Fruit fly (Drosophila melanogaster) whole organism, wandering third instar larva: ENCODE results near the gene Bub3.
A peak's percentile ranks its signal among the peaks of the same experiment; 100 is the strongest.

Experiments
- Abd-B ChIP-seq: fragments of >200 bp; optimal IDR thresholded peaks from 2 replicates; lab custom pipeline; 2017; ENCODE audit warnings: missing biosample characterization, missing genetic modification characterization
- CG32264 ChIP-seq: fragments of 200-800 bp; sonication (Bioruptor generic); optimal IDR thresholded peaks from 2 replicates; lab custom pipeline; 2016; ENCODE audit warnings: missing biosample characterization, missing genetic modification characterization
- CG9705 ChIP-seq: fragments of 200-800 bp; sonication (Bioruptor generic); optimal IDR thresholded peaks from 2 replicates; lab custom pipeline; 2018; ENCODE audit warnings: missing biosample characterization, mild to moderate bottlenecking, missing genetic modification characterization
- CrebA ChIP-seq: fragments of 200-800 bp; sonication (Bioruptor generic); optimal IDR thresholded peaks from 2 replicates; lab custom pipeline; 2016; ENCODE audit warnings: missing biosample characterization, mild to moderate bottlenecking, missing genetic modification characterization, borderline replicate concordance
- Dfd ChIP-seq: fragments of >200 bp; optimal IDR thresholded peaks from 2 replicates; lab custom pipeline; 2017; ENCODE audit warnings: missing biosample characterization, missing genetic modification characterization
- Dif ChIP-seq: fragments of 200-275, 200-300 bp; sonication (Bioruptor generic); optimal IDR thresholded peaks from 2 replicates; lab custom pipeline; 2018; ENCODE audit warnings: missing biosample characterization, missing genetic modification characterization; ENCODE audit not compliant: partially characterized antibody
- GATAd ChIP-seq: sonication (Bioruptor generic); optimal IDR thresholded peaks from 2 replicates; lab custom pipeline; 2016; ENCODE audit warnings: missing biosample characterization, missing genetic modification characterization
- HLH106 ChIP-seq: fragments of 200-800 bp; optimal IDR thresholded peaks from 3 replicates; lab custom pipeline; 2019; ENCODE audit warnings: missing biosample characterization, mild to moderate bottlenecking, missing genetic modification characterization, moderate library complexity
- Hnf4 ChIP-seq: fragments of 200-800 bp; sonication (Bioruptor generic); optimal IDR thresholded peaks from 2 replicates; lab custom pipeline; 2016; ENCODE audit warnings: missing biosample characterization, mild to moderate bottlenecking, missing genetic modification characterization
- Hr78 ChIP-seq: fragments of >200 bp; optimal IDR thresholded peaks from 2 replicates; lab custom pipeline; 2017; ENCODE audit warnings: missing biosample characterization, missing genetic modification characterization
- Hr83 ChIP-seq: fragments of 200-300 bp; sonication (Bioruptor generic); optimal IDR thresholded peaks from 2 replicates; lab custom pipeline; 2016; ENCODE audit warnings: missing biosample characterization, mild to moderate bottlenecking, missing genetic modification characterization, moderate library complexity; ENCODE audit not compliant: poor library complexity, severe bottlenecking
- Jra ChIP-seq: sonication (Bioruptor generic); optimal IDR thresholded peaks from 2 replicates; lab custom pipeline; 2016; ENCODE audit warnings: missing biosample characterization, missing genetic modification characterization
- Mio ChIP-seq: sonication (Bioruptor generic); optimal IDR thresholded peaks from 2 replicates; lab custom pipeline; 2016; ENCODE audit warnings: missing biosample characterization, missing genetic modification characterization
- Myc ChIP-seq: fragments of >200 bp; optimal IDR thresholded peaks from 2 replicates; lab custom pipeline; 2017
- N ChIP-seq: fragments of >200 bp; optimal IDR thresholded peaks from 2 replicates; lab custom pipeline; 2018; ENCODE audit warnings: missing biosample characterization, missing external identifiers, missing genetic modification characterization
- OdsH ChIP-seq: fragments of 200-800 bp; sonication (Bioruptor generic); optimal IDR thresholded peaks from 2 replicates; lab custom pipeline; 2016; ENCODE audit warnings: missing biosample characterization, mild to moderate bottlenecking, missing genetic modification characterization
- Rel ChIP-seq, 2 experiments: fragments of 200-800 bp; sonication (Bioruptor generic) in 1 of 2; optimal IDR thresholded peaks; 2 replicates in 1 of 2; 3 replicates in 1 of 2; lab custom pipeline; 2016 to 2019; ENCODE audit warnings: mild to moderate bottlenecking in 2 of 2, missing biosample characterization in 2 of 2, missing genetic modification characterization in 2 of 2, moderate library complexity in 1 of 2
- Sp1 ChIP-seq: fragments of 200-800 bp; sonication (Bioruptor generic); optimal IDR thresholded peaks from 3 replicates; lab custom pipeline; 2019; ENCODE audit warnings: missing biosample characterization, mild to moderate bottlenecking, missing genetic modification characterization, moderate library complexity
- Vsx2 ChIP-seq: fragments of 200-300, 225-300 bp; sonication (Bioruptor generic); optimal IDR thresholded peaks from 2 replicates; lab custom pipeline; 2018; ENCODE audit warnings: missing biosample characterization, missing genetic modification characterization; ENCODE audit not compliant: partially characterized antibody
- br ChIP-seq: fragments of 200-800 bp; sonication (Bioruptor generic); optimal IDR thresholded peaks from 2 replicates; lab custom pipeline; 2016; ENCODE audit warnings: missing biosample characterization, missing genetic modification characterization
- brk ChIP-seq: fragments of 200-800 bp; sonication (Bioruptor generic); optimal IDR thresholded peaks from 2 replicates; lab custom pipeline; 2016; ENCODE audit warnings: missing biosample characterization, mild to moderate bottlenecking, missing genetic modification characterization
- dl ChIP-seq, 2 experiments: fragments of 175-275, 200-275 bp in 1 of 2; fragments of 200-275 bp in 1 of 2; sonication (Bioruptor generic); optimal IDR thresholded peaks; lab custom pipeline; 2018; ENCODE audit warnings: mild to moderate bottlenecking in 2 of 2, missing biosample characterization in 2 of 2, missing genetic modification characterization in 2 of 2, moderate library complexity in 2 of 2; ENCODE audit not compliant: partially characterized antibody in 2 of 2, insufficient read depth in 1 of 2
- dmrt93B ChIP-seq: fragments of 200-800 bp; sonication (Bioruptor generic); optimal IDR thresholded peaks from 2 replicates; lab custom pipeline; 2018; ENCODE audit warnings: missing biosample characterization, mild to moderate bottlenecking, missing genetic modification characterization
- dsf ChIP-seq: sonication (Bioruptor generic); optimal IDR thresholded peaks from 2 replicates; lab custom pipeline; 2016; ENCODE audit warnings: missing biosample characterization, missing genetic modification characterization, borderline replicate concordance
- ey ChIP-seq: fragments of 200-800 bp; sonication (Bioruptor generic); optimal IDR thresholded peaks from 2 replicates; lab custom pipeline; 2016; ENCODE audit warnings: missing biosample characterization, missing genetic modification characterization
- foxo ChIP-seq, 2 experiments: fragments of 200-800 bp; sonication (Bioruptor generic); optimal IDR thresholded peaks; 2 replicates in 1 of 2; 3 replicates in 1 of 2; lab custom pipeline; 2016 to 2017; ENCODE audit warnings: missing biosample characterization in 2 of 2, missing genetic modification characterization in 2 of 2
- fru ChIP-seq: fragments of 200-800 bp; sonication (Bioruptor generic); optimal IDR thresholded peaks from 3 replicates; lab custom pipeline; 2016; ENCODE audit warnings: missing biosample characterization, mild to moderate bottlenecking, missing genetic modification characterization
- h ChIP-seq: fragments of 200-800 bp; sonication (Bioruptor generic); optimal IDR thresholded peaks from 3 replicates; lab custom pipeline; 2016; ENCODE audit warnings: missing biosample characterization, mild to moderate bottlenecking, missing genetic modification characterization
- jim ChIP-seq: fragments of 175-275, 200-325 bp; sonication (Bioruptor generic); optimal IDR thresholded peaks from 2 replicates; lab custom pipeline; 2016; ENCODE audit warnings: missing biosample characterization, mild to moderate bottlenecking, missing genetic modification characterization
- lola ChIP-seq: fragments of >200 bp; optimal IDR thresholded peaks from 2 replicates; lab custom pipeline; 2017; ENCODE audit warnings: missing biosample characterization, missing genetic modification characterization
- pan ChIP-seq: fragments of >200 bp; optimal IDR thresholded peaks from 2 replicates; lab custom pipeline; 2017
- psq ChIP-seq: fragments of 200-800 bp; sonication (Bioruptor generic); optimal IDR thresholded peaks from 3 replicates; lab custom pipeline; 2017; ENCODE audit warnings: missing biosample characterization, mild to moderate bottlenecking, missing genetic modification characterization, moderate library complexity
- rgr ChIP-seq: fragments of 200-800 bp; sonication (Bioruptor generic); optimal IDR thresholded peaks from 3 replicates; lab custom pipeline; 2016; ENCODE audit warnings: missing biosample characterization, mild to moderate bottlenecking, missing genetic modification characterization
- sage ChIP-seq: fragments of 200-800 bp; sonication (Bioruptor generic); optimal IDR thresholded peaks from 2 replicates; lab custom pipeline; 2016; ENCODE audit warnings: missing biosample characterization, mild to moderate bottlenecking, missing genetic modification characterization
- sv ChIP-seq: fragments of 200-800 bp; sonication (Bioruptor generic); optimal IDR thresholded peaks from 3 replicates; lab custom pipeline; 2016; ENCODE audit warnings: missing biosample characterization, missing genetic modification characterization
- tai ChIP-seq: sonication (Bioruptor generic); optimal IDR thresholded peaks from 2 replicates; lab custom pipeline; 2016; ENCODE audit warnings: missing biosample characterization, missing genetic modification characterization
- usp ChIP-seq: fragments of >200 bp; optimal IDR thresholded peaks from 2 replicates; lab custom pipeline; 2017; ENCODE audit warnings: missing biosample characterization, missing genetic modification characterization
- woc ChIP-seq: sonication (Bioruptor generic); optimal IDR thresholded peaks from 2 replicates; lab custom pipeline; 2016; ENCODE audit warnings: missing biosample characterization, mild to moderate bottlenecking, missing genetic modification characterization

Bub3 gene

DNA sequence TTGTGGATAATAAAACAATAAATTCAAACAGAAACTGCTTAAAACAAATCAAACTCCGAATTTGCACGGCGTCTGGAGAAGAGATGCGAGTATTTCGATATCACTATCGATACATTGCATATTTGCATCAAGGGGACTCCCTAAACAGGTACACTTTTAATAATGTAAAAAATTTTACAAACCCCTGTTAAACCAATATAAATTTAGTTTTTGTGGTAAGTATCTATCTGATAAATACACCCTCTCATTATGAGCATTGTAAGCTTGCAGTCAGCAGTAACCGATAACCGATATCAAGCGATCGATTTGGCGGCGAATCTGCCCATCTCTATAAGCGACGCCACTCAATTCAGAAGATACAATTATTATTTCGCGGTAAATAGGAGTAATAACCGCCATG, at the start of gene Bub3, which contains the start of gene Cap-D2:
Bub3 (minus strand) TSS at position 89 of the 400 bp plus-strand sequence.
Cap-D2 (plus strand) TSS at position 319 of the 400 bp plus-strand sequence.
- peak; percentile 41 for TF ChIP-seq OdsH (GFP tag; lab: Kevin White, UChicago)
- no peak for TF ChIP-seq N (GFP tag; lab: Kevin White, UChicago)
- no peak for TF ChIP-seq Hr83 (GFP tag; lab: Kevin White, UChicago)
- TF ChIP-seq fru (GFP tag; lab: Kevin White, UChicago), result peak; percentile 71
- TF ChIP-seq Abd-B (GFP tag; lab: Kevin White, UChicago), result no peak
- no peak for TF ChIP-seq GATAd (GFP tag; lab: Kevin White, UChicago)
- TF ChIP-seq Dif (GFP tag; lab: Kevin White, UChicago), result no peak
- no peak for TF ChIP-seq Hnf4
- peak; percentile 61 for TF ChIP-seq sv (GFP tag; lab: Kevin White, UChicago)
- TF ChIP-seq Rel (GFP tag; optimal IDR thresholded peaks at IDR 0.05; lab: Kevin White, UChicago), result no peak
- TF ChIP-seq Rel (tag; optimal IDR thresholded peaks at IDR 0.05; lab: Kevin White, UChicago), result peak; percentile 19
- peak; percentile 35 for TF ChIP-seq dmrt93B (GFP tag; lab: Kevin White, UChicago)
- TF ChIP-seq Dfd (GFP tag; lab: Kevin White, UChicago), result no peak
- TF ChIP-seq psq (GFP tag; lab: Kevin White, UChicago), result peak; percentile 25
- TF ChIP-seq woc (GFP tag; lab: Kevin White, UChicago), result no peak
- TF ChIP-seq ey, result peak; percentile 70
- no peak for TF ChIP-seq dl (GFP tag; optimal IDR thresholded peaks at IDR 0.05; lab: Kevin White, UChicago; ENCODE audit: insufficient read depth in 1 of 2, partially characterized antibody in 2 of 2)
- no peak for TF ChIP-seq brk (GFP tag; lab: Kevin White, UChicago)
- TF ChIP-seq pan, result no peak
- TF ChIP-seq Sp1, result peak; percentile 59
- TF ChIP-seq CG32264 (GFP tag; lab: Kevin White, UChicago), result no peak
- TF ChIP-seq Jra (GFP tag; lab: Kevin White, UChicago), result no peak
- TF ChIP-seq h (GFP tag; lab: Kevin White, UChicago), result peak; percentile 83
- TF ChIP-seq CG9705 (GFP tag; lab: Kevin White, UChicago), result no peak
- no peak for TF ChIP-seq tai (GFP tag; lab: Kevin White, UChicago)
- no peak for TF ChIP-seq jim (GFP tag; lab: Kevin White, UChicago)
- no peak for TF ChIP-seq Vsx2 (GFP tag; lab: Kevin White, UChicago)
- no peak for TF ChIP-seq sage (GFP tag; lab: Kevin White, UChicago)
- TF ChIP-seq usp (GFP tag; lab: Kevin White, UChicago), result no peak
- peak in 1 of 2 experiments; percentile 77 for TF ChIP-seq foxo (GFP tag; optimal IDR thresholded peaks at IDR 0.05; lab: Kevin White, UChicago)
- TF ChIP-seq br (GFP tag; lab: Kevin White, UChicago), result peak; percentile 63
- no peak for TF ChIP-seq lola (GFP tag; lab: Kevin White, UChicago)
- TF ChIP-seq rgr (GFP tag; lab: Kevin White, UChicago), result peak; percentile 69
- no peak for TF ChIP-seq dsf (GFP tag; lab: Kevin White, UChicago)
- peak; percentile 28 for TF ChIP-seq Myc (lab: Kevin White, UChicago)
- peak; percentile 55 for TF ChIP-seq HLH106 (tag; lab: Kevin White, UChicago)
- TF ChIP-seq Hr78 (GFP tag; lab: Kevin White, UChicago), result no peak
- no peak for TF ChIP-seq Mio (GFP tag; lab: Kevin White, UChicago)
- TF ChIP-seq CrebA (GFP tag; lab: Kevin White, UChicago), result no peak

- TF ChIP-seq fru (GFP tag; lab: Kevin White, UChicago) (no peak), OdsH (GFP tag; lab: Kevin White, UChicago) (no peak), rgr (GFP tag; lab: Kevin White, UChicago) (no peak), HLH106 (tag; lab: Kevin White, UChicago) (no peak), GATAd (GFP tag; lab: Kevin White, UChicago) (no peak), Sp1 (no peak), foxo (GFP tag; optimal IDR thresholded peaks at IDR 0.05; lab: Kevin White, UChicago) (no peak), Dfd (GFP tag; lab: Kevin White, UChicago) (no peak), woc (GFP tag; lab: Kevin White, UChicago) (no peak), brk (GFP tag; lab: Kevin White, UChicago) (no peak), Hr78 (GFP tag; lab: Kevin White, UChicago) (no peak), Mio (GFP tag; lab: Kevin White, UChicago) (no peak), dl (GFP tag; optimal IDR thresholded peaks at IDR 0.05; lab: Kevin White, UChicago; ENCODE audit: insufficient read depth in 1 of 2, partially characterized antibody in 2 of 2) (no peak), lola (GFP tag; lab: Kevin White, UChicago) (no peak), h (GFP tag; lab: Kevin White, UChicago) (no peak), tai (GFP tag; lab: Kevin White, UChicago) (no peak), Rel (GFP tag; optimal IDR thresholded peaks at IDR 0.05; lab: Kevin White, UChicago) (no peak), Rel (tag; optimal IDR thresholded peaks at IDR 0.05; lab: Kevin White, UChicago) (no peak)
- TF ChIP-seq, all 38 proteins: peak for 0
Observed at dm6 chr3R:29724745-29725144, 49.5 kb upstream of the Bub3 start, which contains the start of the genes Naa40 and CG18731. TSS of gene Naa40 (minus strand) at chr3R:29724950. TSS of gene CG18731 (plus strand) at chr3R:29725027.
